Fruit fly (Drosophila melanogaster) whole organism, embryonic: ENCODE data around the gene meep.

Experiments
- Bgb ChIP-seq: fragments of 200-800 bp; sonication (Bioruptor generic); IDR thresholded peaks from 2 replicates; pipeline ENCODE4 v1.3.6; 2022; ENCODE audit warnings: missing biosample characterization, missing genetic modification characterization; ENCODE audit not compliant: partially characterized antibody
- Blimp-1 ChIP-seq: fragments of 200-800 bp; sonication (Bioruptor generic); optimal IDR thresholded peaks from 3 replicates; lab custom pipeline; 2018; ENCODE audit warnings: missing biosample characterization, missing genetic modification characterization, mild to moderate bottlenecking, moderate library complexity, missing genetic modification reagents
- CG11456 ChIP-seq: fragments of 200-800 bp; sonication (Bioruptor generic); IDR thresholded peaks from 3 replicates; pipeline ENCODE4 v1.3.6; 2022; ENCODE audit warnings: missing biosample characterization, missing genetic modification characterization
- CG1233 ChIP-seq: fragments of 200-800 bp; sonication (Bioruptor generic); optimal IDR thresholded peaks from 4 replicates; lab custom pipeline; 2018; ENCODE audit warnings: missing biosample characterization, mild to moderate bottlenecking, missing genetic modification characterization
- CG13287 ChIP-seq: fragments of 200-800 bp; sonication (Bioruptor generic); IDR thresholded peaks from 2 replicates; pipeline ENCODE4 v1.3.6; 2022; ENCODE audit warnings: missing biosample characterization, missing genetic modification characterization; ENCODE audit not compliant: partially characterized antibody
- CG14710 ChIP-seq: fragments of 200-800 bp; sonication (Bioruptor generic); optimal IDR thresholded peaks from 3 replicates; lab custom pipeline; 2019; ENCODE audit warnings: missing biosample characterization, mild to moderate bottlenecking, missing genetic modification characterization, moderate library complexity
- CG14860 ChIP-seq: fragments of 200-800 bp; sonication (Bioruptor generic); IDR thresholded peaks from 3 replicates; pipeline ENCODE4 v1.3.6; 2022; ENCODE audit warnings: missing biosample characterization, missing genetic modification characterization; ENCODE audit not compliant: partially characterized antibody
- CG15479 ChIP-seq: fragments of 200-800 bp; sonication (Bioruptor generic); optimal IDR thresholded peaks from 3 replicates; lab custom pipeline; 2019; ENCODE audit warnings: missing biosample characterization, mild to moderate bottlenecking, missing genetic modification characterization, moderate library complexity
- CG18599 ChIP-seq: fragments of 200-800 bp; sonication (Bioruptor generic); optimal IDR thresholded peaks from 3 replicates; lab custom pipeline; 2017; ENCODE audit warnings: missing biosample characterization, missing genetic modification characterization, mild to moderate bottlenecking, moderate library complexity, missing genetic modification reagents
- CG18619 ChIP-seq: fragments of 200-800 bp; sonication (Bioruptor generic); optimal IDR thresholded peaks from 3 replicates; lab custom pipeline; 2017; ENCODE audit warnings: missing biosample characterization, mild to moderate bottlenecking, missing genetic modification characterization
- CG33213 ChIP-seq: fragments of 200-800 bp; sonication (Bioruptor generic); optimal IDR thresholded peaks from 3 replicates; lab custom pipeline; 2016; ENCODE audit warnings: missing biosample characterization, missing genetic modification characterization
- CG34422 ChIP-seq: fragments of 200-800 bp; sonication (Bioruptor generic); IDR thresholded peaks from 3 replicates; pipeline ENCODE4 v1.3.6; 2022; ENCODE audit warnings: missing biosample characterization, missing genetic modification characterization
- CG3726 ChIP-seq: fragments of 200-800 bp; sonication (Bioruptor generic); IDR thresholded peaks from 3 replicates; pipeline ENCODE4, ENCODE4 v1.3.6; 2022; ENCODE audit warnings: missing biosample characterization, missing genetic modification characterization
- CG6272 ChIP-seq: fragments of 200-800 bp; sonication (Bioruptor generic); IDR thresholded peaks from 2 replicates; pipeline ENCODE4 v1.3.6; 2022; ENCODE audit warnings: missing biosample characterization, missing genetic modification characterization
- CG6791 ChIP-seq: fragments of 200-800 bp; sonication (Bioruptor generic); IDR thresholded peaks from 3 replicates; pipeline ENCODE4 v1.3.6; 2022; ENCODE audit warnings: missing biosample characterization, missing genetic modification characterization; ENCODE audit not compliant: partially characterized antibody
- CG7987 ChIP-seq: fragments of 200-800 bp; sonication (Bioruptor generic); optimal IDR thresholded peaks from 2 replicates; lab custom pipeline; 2018; ENCODE audit warnings: missing biosample characterization, mild to moderate bottlenecking, missing genetic modification characterization, moderate library complexity
- CG8290 ChIP-seq, 3 experiments: fragments of 200-800 bp; sonication (Bioruptor generic); optimal IDR thresholded peaks; 2 replicates each; lab custom pipeline; 2016 to 2019; ENCODE audit warnings: missing biosample characterization in 3 of 3, missing genetic modification characterization in 3 of 3, mild to moderate bottlenecking in 2 of 3, moderate library complexity in 1 of 3
- CG8478 ChIP-seq: fragments of >200 bp; optimal IDR thresholded peaks from 2 replicates; lab custom pipeline; 2018
- Dip2 ChIP-seq: fragments of 200-800 bp; sonication (Bioruptor generic); IDR thresholded peaks from 2 replicates; pipeline ENCODE4 v1.3.6; 2022; ENCODE audit warnings: missing biosample characterization, missing genetic modification characterization
- Elba2 ChIP-seq: fragments of 200-800 bp; sonication (Bioruptor generic); optimal IDR thresholded peaks from 3 replicates; lab custom pipeline; 2016; ENCODE audit warnings: missing biosample characterization, missing genetic modification characterization
- Fer2 ChIP-seq: fragments of 200-800 bp; sonication (Bioruptor generic); optimal IDR thresholded peaks from 2 replicates; lab custom pipeline; 2018; ENCODE audit warnings: missing biosample characterization, mild to moderate bottlenecking, missing genetic modification characterization, moderate library complexity
- Fer3 ChIP-seq: fragments of 200-800 bp; sonication (Bioruptor generic); optimal IDR thresholded peaks from 2 replicates; lab custom pipeline; 2018; ENCODE audit warnings: missing biosample characterization, mild to moderate bottlenecking, missing genetic modification characterization, moderate library complexity
- HLHmδ ChIP-seq: fragments of 200-800 bp; sonication (Bioruptor generic); optimal IDR thresholded peaks from 2 replicates; lab custom pipeline; 2018; ENCODE audit warnings: missing biosample characterization, mild to moderate bottlenecking, missing genetic modification characterization, moderate library complexity
- Jarid2 ChIP-seq: fragments of 200-800 bp; sonication (Bioruptor generic); optimal IDR thresholded peaks from 3 replicates; lab custom pipeline; 2017; ENCODE audit warnings: mild to moderate bottlenecking, missing biosample characterization, missing genetic modification reagents, missing genetic modification characterization
- Max ChIP-seq: fragments of 200-800 bp; sonication (Bioruptor generic); optimal IDR thresholded peaks from 2 replicates; lab custom pipeline; 2016; ENCODE audit warnings: missing biosample characterization, mild to moderate bottlenecking, missing genetic modification characterization
- Neu2 ChIP-seq: fragments of 200-800 bp; sonication (Bioruptor generic); optimal IDR thresholded peaks from 3 replicates; lab custom pipeline; 2016; ENCODE audit warnings: missing biosample characterization, missing genetic modification characterization, borderline replicate concordance
- Nf-YA ChIP-seq: fragments of 200-800 bp; sonication (Bioruptor generic); IDR thresholded peaks from 2 replicates; pipeline ENCODE4 v1.3.6; 2022; ENCODE audit warnings: missing biosample characterization, missing genetic modification characterization
- Nf-YB ChIP-seq: fragments of 200-800 bp; sonication (Bioruptor generic); optimal IDR thresholded peaks from 3 replicates; lab custom pipeline; 2019; ENCODE audit warnings: missing biosample characterization, mild to moderate bottlenecking, missing genetic modification characterization, moderate library complexity
- Opbp ChIP-seq: fragments of 200-800 bp; sonication (Bioruptor generic); IDR thresholded peaks from 3 replicates; pipeline ENCODE4 v1.3.6; 2022; ENCODE audit warnings: missing biosample characterization, missing genetic modification characterization; ENCODE audit not compliant: partially characterized antibody
- Scr ChIP-seq: fragments of 200-800 bp; sonication (Bioruptor generic); IDR thresholded peaks from 2 replicates; pipeline ENCODE4 v1.3.6; 2022; ENCODE audit warnings: missing biosample characterization, missing genetic modification characterization; ENCODE audit not compliant: partially characterized antibody
- bcd ChIP-seq: fragments of 200-800 bp; sonication (Bioruptor generic); optimal IDR thresholded peaks from 2 replicates; lab custom pipeline; 2017; ENCODE audit warnings: missing biosample characterization, mild to moderate bottlenecking, missing genetic modification characterization
- btn ChIP-seq: fragments of 200-800 bp; sonication (Bioruptor generic); optimal IDR thresholded peaks from 2 replicates; lab custom pipeline; 2016; ENCODE audit warnings: missing biosample characterization, missing genetic modification characterization
- croc ChIP-seq: fragments of 200-800 bp; sonication (Bioruptor generic); conservative IDR thresholded peaks from 3 replicates; pipeline ENCODE4 v1.3.6; 2022; ENCODE audit warnings: missing biosample characterization, missing genetic modification characterization
- esg ChIP-seq: fragments of 200-800 bp; sonication (Bioruptor generic); conservative IDR thresholded peaks from 2 replicates; pipeline ENCODE4 v1.3.6; 2022; ENCODE audit warnings: missing biosample characterization, missing genetic modification characterization
- eve ChIP-seq, 2 experiments: fragments of >200 bp; optimal IDR thresholded peaks; 2 replicates each; lab custom pipeline; 2017; ENCODE audit warnings: missing biosample characterization in 2 of 2, missing genetic modification characterization in 2 of 2
- fd64A ChIP-seq: fragments of 200-800 bp; sonication (Bioruptor generic); optimal IDR thresholded peaks from 3 replicates; lab custom pipeline; 2018; ENCODE audit warnings: missing biosample characterization, mild to moderate bottlenecking, missing genetic modification characterization
- ftz-f1 ChIP-seq: fragments of 200-800 bp; sonication (Bioruptor generic); optimal IDR thresholded peaks from 2 replicates; lab custom pipeline; 2016; ENCODE audit warnings: missing biosample characterization, missing genetic modification characterization
- hbn ChIP-seq: fragments of 200-800 bp; sonication (Bioruptor generic); IDR thresholded peaks from 2 replicates; pipeline ENCODE4 v1.3.6; 2022; ENCODE audit warnings: missing biosample characterization, missing genetic modification characterization; ENCODE audit not compliant: partially characterized antibody
- knrl ChIP-seq: fragments of 200-800 bp; sonication (Bioruptor generic); IDR thresholded peaks from 3 replicates; pipeline ENCODE4 v1.3.6; 2022; ENCODE audit warnings: missing biosample characterization, missing genetic modification characterization; ENCODE audit not compliant: partially characterized antibody
- mam ChIP-seq: fragments of 200-800 bp; sonication (Bioruptor generic); optimal IDR thresholded peaks from 3 replicates; lab custom pipeline; 2016; ENCODE audit warnings: missing biosample characterization, missing genetic modification characterization
- oc ChIP-seq: fragments of 200-800 bp; sonication (Bioruptor generic); optimal IDR thresholded peaks from 2 replicates; lab custom pipeline; 2018; ENCODE audit warnings: missing biosample characterization, mild to moderate bottlenecking, missing genetic modification characterization, moderate library complexity
- prd ChIP-seq, 3 experiments: fragments of >200 bp in 2 of 3; fragments of 200-800 bp in 1 of 3; sonication (Bioruptor generic) in 1 of 3; optimal IDR thresholded peaks in 2 of 3; IDR thresholded peaks in 1 of 3; 2 replicates in 2 of 3; 3 replicates in 1 of 3; pipeline versions ENCODE4 v1.3.6 to Lab custom; 2017 to 2022; ENCODE audit warnings: missing biosample characterization in 1 of 3, missing genetic modification characterization in 1 of 3
- pros ChIP-seq: fragments of 200-800 bp; sonication (Bioruptor generic); optimal IDR thresholded peaks from 3 replicates; lab custom pipeline; 2019; ENCODE audit warnings: missing biosample characterization, mild to moderate bottlenecking, missing genetic modification characterization, moderate library complexity
- psq ChIP-seq: fragments of 200-800 bp; sonication (Bioruptor generic); optimal IDR thresholded peaks from 2 replicates; lab custom pipeline; 2017; ENCODE audit warnings: missing biosample characterization, missing genetic modification characterization
- sens ChIP-seq: fragments of 200-800 bp; sonication (Bioruptor generic); peaks from one replicate; lab custom pipeline; 2016; ENCODE audit warnings: missing biosample characterization, missing genetic modification characterization
- sim ChIP-seq: fragments of 200-800 bp; sonication (Bioruptor generic); IDR thresholded peaks from 2 replicates; pipeline ENCODE4 v1.3.6; 2022; ENCODE audit warnings: missing biosample characterization, missing genetic modification characterization
- sqz ChIP-seq: fragments of 200-800 bp; sonication (Bioruptor generic); optimal IDR thresholded peaks from 3 replicates; lab custom pipeline; 2018; ENCODE audit warnings: missing biosample characterization, mild to moderate bottlenecking, missing genetic modification characterization
- vfl ChIP-seq: fragments of 200-800 bp; sonication (Bioruptor generic); optimal IDR thresholded peaks from 2 replicates; lab custom pipeline; 2016; ENCODE audit warnings: missing biosample characterization, missing genetic modification characterization
- zen ChIP-seq: fragments of 200-800 bp; sonication (Bioruptor generic); optimal IDR thresholded peaks from 3 replicates; lab custom pipeline; 2018; ENCODE audit warnings: missing biosample characterization, mild to moderate bottlenecking, missing genetic modification characterization, moderate library complexity

Gene meep

DNA sequence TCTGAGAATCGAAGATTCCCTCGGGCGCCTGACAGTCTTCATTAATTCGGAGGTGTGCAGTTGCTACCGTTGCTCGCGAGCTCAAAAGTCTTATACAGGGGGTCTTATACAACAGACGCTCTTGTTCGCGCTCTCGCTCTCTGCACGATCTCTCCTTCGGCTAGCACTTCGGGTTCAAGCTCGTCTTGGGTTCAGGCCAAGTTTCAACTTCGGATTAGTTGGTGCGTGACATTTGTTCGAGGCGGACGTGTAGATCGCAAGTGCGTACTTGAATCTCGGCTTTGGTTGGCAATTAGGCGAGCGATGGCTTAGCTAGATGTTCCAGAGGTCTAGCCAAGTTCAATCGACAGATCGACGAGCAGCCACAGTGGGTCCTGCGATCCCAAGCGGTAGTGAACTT lies 5.4 kb upstream of the meep start (continued):
- no peak for TF ChIP-seq Fer3 (tag; lab: Kevin White, UChicago)
- no peak for TF ChIP-seq Nf-YA
- peak; percentile 43 for TF ChIP-seq Blimp-1 (GFP tag; lab: Kevin White, UChicago)
- TF ChIP-seq psq: no peak
- TF ChIP-seq CG34422 (GFP tag; lab: Robert Waterston, UW): 0 out of 3 replicates have a peak, but pooled peaks have one; percentile 45
- TF ChIP-seq croc (GFP tag; lab: Robert Waterston, UW): no peak
- no peak for TF ChIP-seq Dip2 (GFP tag; lab: Robert Waterston, UW)
- no peak for TF ChIP-seq fd64A (GFP tag; lab: Kevin White, UChicago)
- no peak for TF ChIP-seq CG8290 (GFP tag; optimal IDR thresholded peaks at IDR 0.05; lab: Kevin White, UChicago)
- TF ChIP-seq CG8290 (tag; optimal IDR thresholded peaks at IDR 0.05; lab: Kevin White, UChicago): peak in 1 of 2 experiments; percentile 7
- no peak for TF ChIP-seq ftz-f1
- TF ChIP-seq CG15479: no peak
- no peak for TF ChIP-seq mam (GFP tag; lab: Kevin White, UChicago)
- TF ChIP-seq bcd (GFP tag; lab: Kevin White, UChicago): peak; percentile 28
- TF ChIP-seq Neu2 (GFP tag; lab: Kevin White, UChicago): no peak
- TF ChIP-seq Nf-YB (GFP tag; lab: Kevin White, UChicago): no peak
- TF ChIP-seq Max (GFP tag; lab: Kevin White, UChicago): no peak
- TF ChIP-seq CG11456 (GFP tag; lab: Robert Waterston, UW): no peak
- TF ChIP-seq esg (GFP tag; lab: Robert Waterston, UW): no peak
- TF ChIP-seq sqz (GFP tag; lab: Kevin White, UChicago): no peak
- peak; percentile 28 for TF ChIP-seq pros (GFP tag; lab: Kevin White, UChicago)
- TF ChIP-seq hbn (GFP tag; lab: Robert Waterston, UW): no peak
- TF ChIP-seq CG13287: peak; percentile 32; the same call in 1 of the 2 replicates
- TF ChIP-seq CG1233 (GFP tag; lab: Kevin White, UChicago): no peak
- TF ChIP-seq CG6272 (GFP tag; lab: Robert Waterston, UW): no peak
- TF ChIP-seq Scr (GFP tag; lab: Robert Waterston, UW): no peak
- TF ChIP-seq vfl (GFP tag; lab: Kevin White, UChicago): no peak
- no peak for TF ChIP-seq Elba2 (GFP tag; lab: Kevin White, UChicago)
- TF ChIP-seq CG6791 (GFP tag; lab: Robert Waterston, UW): no peak
- TF ChIP-seq CG18619 (GFP tag; lab: Kevin White, UChicago): no peak
- peak; percentile 8 for TF ChIP-seq HLHmδ
- TF ChIP-seq Fer2: no peak
- TF ChIP-seq sens: no peak
- TF ChIP-seq CG8478 (lab: Kevin White, UChicago): peak; percentile 13
- TF ChIP-seq Jarid2 (GFP tag; lab: Kevin White, UChicago): peak; percentile 84
- 0 out of 2 replicates have a peak, but pooled peaks have one; percentile 17 for TF ChIP-seq Bgb (GFP tag; lab: Robert Waterston, UW)
- TF ChIP-seq prd (optimal IDR thresholded peaks at IDR 0.05; lab: Kevin White, UChicago): no peak
- no peak for TF ChIP-seq prd (GFP tag; IDR thresholded peaks at IDR 0.05; lab: Robert Waterston, UW)
- no peak for TF ChIP-seq CG3726 (GFP tag; lab: Robert Waterston, UW)
- no peak for TF ChIP-seq btn (GFP tag; lab: Kevin White, UChicago)
- peak; percentile 43 for TF ChIP-seq oc (tag; lab: Kevin White, UChicago)
- TF ChIP-seq zen (tag; lab: Kevin White, UChicago): no peak
- no peak for TF ChIP-seq sim (GFP tag; lab: Robert Waterston, UW)
- no peak for TF ChIP-seq eve (GFP tag; optimal IDR thresholded peaks at IDR 0.05; lab: Kevin White, UChicago)
- no peak for TF ChIP-seq CG33213 (GFP tag; lab: Kevin White, UChicago)
- no peak for TF ChIP-seq CG14710
- no peak for TF ChIP-seq CG18599 (GFP tag; lab: Kevin White, UChicago)
- no peak for TF ChIP-seq CG14860 (GFP tag; lab: Robert Waterston, UW)
- 0 out of 3 replicates have a peak, but pooled peaks have one; percentile 48 for TF ChIP-seq Opbp (GFP tag; lab: Robert Waterston, UW)
- TF ChIP-seq knrl: no peak
- TF ChIP-seq CG7987 (GFP tag; lab: Kevin White, UChicago): no peak
